Fruit fly (Drosophila melanogaster) whole organism, embryonic: ENCODE data around the gene Mccc1.

ENCODE experiments used
- Awh ChIP-seq: fragments of 200-800 bp; sonication (Bioruptor generic); IDR thresholded peaks from 2 replicates; pipeline ENCODE4, ENCODE4 v1.3.6; 2022; ENCODE audit warnings: missing biosample characterization, missing genetic modification characterization
- CG11695 ChIP-seq: fragments of 200-800 bp; sonication (Bioruptor generic); IDR thresholded peaks from 3 replicates; pipeline ENCODE4 v1.3.6; 2022; ENCODE audit warnings: missing biosample characterization, missing genetic modification characterization
- CG12219 ChIP-seq: fragments of 200-800 bp; sonication (Bioruptor generic); optimal IDR thresholded peaks from 3 replicates; lab custom pipeline; 2018; ENCODE audit warnings: missing biosample characterization, mild to moderate bottlenecking, missing genetic modification characterization
- CG12299 ChIP-seq: fragments of 200-800 bp; sonication (Bioruptor generic); optimal IDR thresholded peaks from 2 replicates; lab custom pipeline; 2018; ENCODE audit warnings: missing biosample characterization, mild to moderate bottlenecking, missing genetic modification characterization
- CG1233 ChIP-seq: fragments of 200-800 bp; sonication (Bioruptor generic); optimal IDR thresholded peaks from 4 replicates; lab custom pipeline; 2018; ENCODE audit warnings: missing biosample characterization, mild to moderate bottlenecking, missing genetic modification characterization
- CG13287 ChIP-seq: fragments of 200-800 bp; sonication (Bioruptor generic); IDR thresholded peaks from 2 replicates; pipeline ENCODE4 v1.3.6; 2022; ENCODE audit warnings: missing biosample characterization, missing genetic modification characterization; ENCODE audit not compliant: partially characterized antibody
- CG15073 ChIP-seq: fragments of 200-800 bp; sonication (Bioruptor generic); optimal IDR thresholded peaks from 2 replicates; lab custom pipeline; 2016; ENCODE audit warnings: missing biosample characterization, missing genetic modification characterization
- CG15514 ChIP-seq: fragments of 200-800 bp; sonication (Bioruptor generic); optimal IDR thresholded peaks from 3 replicates; lab custom pipeline; 2017; ENCODE audit warnings: missing biosample characterization, missing genetic modification characterization, mild to moderate bottlenecking, moderate library complexity, missing genetic modification reagents
- CG15601 ChIP-seq: fragments of 200-800 bp; sonication (Bioruptor generic); optimal IDR thresholded peaks from 3 replicates; lab custom pipeline; 2019; ENCODE audit warnings: missing biosample characterization, mild to moderate bottlenecking, missing genetic modification characterization, moderate library complexity
- CG1602 ChIP-seq: fragments of 200-800 bp; sonication (Bioruptor generic); optimal IDR thresholded peaks from 3 replicates; lab custom pipeline; 2016; ENCODE audit warnings: missing biosample characterization, missing genetic modification characterization
- CG16779 ChIP-seq: fragments of 200-800 bp; sonication (Bioruptor generic); IDR thresholded peaks from 2 replicates; pipeline ENCODE4 v1.3.6; 2022; ENCODE audit warnings: missing biosample characterization, missing genetic modification characterization
- CG18764 ChIP-seq: fragments of 200-800 bp; sonication (Bioruptor generic); optimal IDR thresholded peaks from 3 replicates; lab custom pipeline; 2016; ENCODE audit warnings: missing biosample characterization, missing genetic modification characterization
- CG2116 ChIP-seq: fragments of 200-800 bp; sonication (Bioruptor generic); optimal IDR thresholded peaks from 3 replicates; lab custom pipeline; 2018; ENCODE audit warnings: missing biosample characterization, mild to moderate bottlenecking, missing genetic modification characterization
- CG2129 ChIP-seq: fragments of 200-800 bp; sonication (Bioruptor generic); IDR thresholded peaks from 2 replicates; pipeline ENCODE4 v1.3.6; 2022; ENCODE audit warnings: missing biosample characterization, missing genetic modification characterization; ENCODE audit not compliant: partially characterized antibody
- CG3163 ChIP-seq: fragments of 200-800 bp; sonication (Bioruptor generic); optimal IDR thresholded peaks from 3 replicates; lab custom pipeline; 2016; ENCODE audit warnings: missing biosample characterization, missing genetic modification characterization
- CG4282 ChIP-seq: fragments of 200-800 bp; sonication (Bioruptor generic); optimal IDR thresholded peaks from 2 replicates; lab custom pipeline; 2016; ENCODE audit warnings: missing biosample characterization, missing genetic modification characterization
- CG4328 ChIP-seq: fragments of 200-800 bp; sonication (Bioruptor generic); optimal IDR thresholded peaks from 3 replicates; lab custom pipeline; 2017; ENCODE audit warnings: missing biosample characterization, missing genetic modification reagents, missing genetic modification characterization
- CG6175 ChIP-seq: fragments of 200-800 bp; sonication (Bioruptor generic); IDR thresholded peaks from 3 replicates; pipeline ENCODE4 v1.3.6; 2022; ENCODE audit warnings: missing biosample characterization, missing genetic modification characterization
- CG6813 ChIP-seq: fragments of 200-800 bp; sonication (Bioruptor generic); optimal IDR thresholded peaks from 2 replicates; lab custom pipeline; 2017; ENCODE audit warnings: missing biosample characterization, missing genetic modification characterization, mild to moderate bottlenecking, moderate library complexity, missing genetic modification reagents
- CG8359 ChIP-seq: fragments of 200-800 bp; sonication (Bioruptor generic); optimal IDR thresholded peaks from 2 replicates; lab custom pipeline; 2017; ENCODE audit warnings: missing biosample characterization, mild to moderate bottlenecking, missing genetic modification characterization, borderline replicate concordance
- CG9437 ChIP-seq: fragments of 200-800 bp; sonication (Bioruptor generic); optimal IDR thresholded peaks from 2 replicates; lab custom pipeline; 2018; ENCODE audit warnings: missing biosample characterization, mild to moderate bottlenecking, missing genetic modification characterization
- Dref ChIP-seq: fragments of 200-800 bp; sonication (Bioruptor generic); IDR thresholded peaks from 2 replicates; pipeline ENCODE4 v1.3.6; 2022; ENCODE audit warnings: missing biosample characterization, missing genetic modification characterization
- GATAe ChIP-seq: fragments of 200-800 bp; sonication (Bioruptor generic); conservative IDR thresholded peaks from 2 replicates; pipeline ENCODE4 v1.3.6; 2022; ENCODE audit warnings: missing biosample characterization, missing genetic modification characterization
- HmgD ChIP-seq: fragments of 200-800 bp; sonication (Bioruptor generic); optimal IDR thresholded peaks from 3 replicates; lab custom pipeline; 2016; ENCODE audit warnings: missing biosample characterization, missing genetic modification characterization
- Kr ChIP-seq: fragments of 200-800 bp; sonication (Bioruptor generic); optimal IDR thresholded peaks from 2 replicates; lab custom pipeline; 2017; ENCODE audit warnings: missing biosample characterization, mild to moderate bottlenecking, missing genetic modification characterization
- MBD-R2 ChIP-seq: fragments of 200-800 bp; sonication (Bioruptor generic); IDR thresholded peaks from 2 replicates; pipeline ENCODE4 v1.3.6; 2022; ENCODE audit warnings: missing biosample characterization, missing genetic modification characterization
- NC2α ChIP-seq: fragments of 200-800 bp; sonication (Bioruptor generic); optimal IDR thresholded peaks from 2 replicates; lab custom pipeline; 2016; ENCODE audit warnings: missing biosample characterization, missing genetic modification characterization
- Neu2 ChIP-seq: fragments of 200-800 bp; sonication (Bioruptor generic); optimal IDR thresholded peaks from 3 replicates; lab custom pipeline; 2016; ENCODE audit warnings: missing biosample characterization, missing genetic modification characterization, borderline replicate concordance
- Stat92E ChIP-seq, 3 experiments: fragments of >200 bp in 2 of 3; fragments of 200-800 bp in 1 of 3; sonication (Bioruptor generic) in 1 of 3; optimal IDR thresholded peaks; 2 replicates each; lab custom pipeline; 2017 to 2019; ENCODE audit warnings: missing biosample characterization in 3 of 3, missing genetic modification characterization in 3 of 3, mild to moderate bottlenecking in 1 of 3, moderate library complexity in 1 of 3
- Trl ChIP-seq, 3 experiments: fragments of >200 bp in 2 of 3; fragments of 200-800 bp in 1 of 3; sonication (Bioruptor generic) in 1 of 3; optimal IDR thresholded peaks; 2 replicates in 1 of 3; 3 replicates in 2 of 3; lab custom pipeline; 2016 to 2017; ENCODE audit warnings: missing biosample characterization in 1 of 3, missing genetic modification characterization in 1 of 3
- bigmax ChIP-seq: fragments of 200-800 bp; sonication (Bioruptor generic); optimal IDR thresholded peaks from 2 replicates; lab custom pipeline; 2018; ENCODE audit warnings: missing biosample characterization, mild to moderate bottlenecking, missing genetic modification characterization
- crol ChIP-seq: fragments of 200-800 bp; sonication (Bioruptor generic); IDR thresholded peaks from 2 replicates; pipeline ENCODE4 v1.3.6; 2022; ENCODE audit warnings: missing biosample characterization, missing genetic modification characterization
- disco-r ChIP-seq: fragments of 200-800 bp; sonication (Bioruptor generic); optimal IDR thresholded peaks from 2 replicates; lab custom pipeline; 2016; ENCODE audit warnings: missing biosample characterization, missing genetic modification characterization
- en ChIP-seq: fragments of 200-800 bp; sonication (Bioruptor generic); optimal IDR thresholded peaks from 2 replicates; lab custom pipeline; 2016; ENCODE audit warnings: missing biosample characterization, missing genetic modification characterization
- exex ChIP-seq: fragments of 200-800 bp; sonication (Bioruptor generic); optimal IDR thresholded peaks from 4 replicates; lab custom pipeline; 2018; ENCODE audit warnings: missing biosample characterization, mild to moderate bottlenecking, missing genetic modification characterization, moderate library complexity
- her ChIP-seq: fragments of 200-800 bp; sonication (Bioruptor generic); optimal IDR thresholded peaks from 2 replicates; lab custom pipeline; 2016; ENCODE audit warnings: missing biosample characterization, missing genetic modification characterization
- nom ChIP-seq: fragments of 200-800 bp; sonication (Bioruptor generic); optimal IDR thresholded peaks from 2 replicates; lab custom pipeline; 2017; ENCODE audit warnings: missing biosample characterization, missing genetic modification characterization, mild to moderate bottlenecking, moderate library complexity, missing genetic modification reagents
- oc ChIP-seq: fragments of 200-800 bp; sonication (Bioruptor generic); optimal IDR thresholded peaks from 2 replicates; lab custom pipeline; 2018; ENCODE audit warnings: missing biosample characterization, mild to moderate bottlenecking, missing genetic modification characterization, moderate library complexity
- onecut ChIP-seq: fragments of 200-800 bp; sonication (Bioruptor generic); IDR thresholded peaks from 2 replicates; pipeline ENCODE4 v1.3.6; 2022; ENCODE audit warnings: missing biosample characterization, missing genetic modification characterization
- peb ChIP-seq: fragments of 200-800 bp; sonication (Bioruptor generic); IDR thresholded peaks from 2 replicates; pipeline ENCODE4 v1.3.6; 2022; ENCODE audit warnings: missing biosample characterization, missing genetic modification characterization
- prd ChIP-seq, 3 experiments: fragments of >200 bp in 2 of 3; fragments of 200-800 bp in 1 of 3; sonication (Bioruptor generic) in 1 of 3; optimal IDR thresholded peaks in 2 of 3; IDR thresholded peaks in 1 of 3; 2 replicates in 2 of 3; 3 replicates in 1 of 3; pipeline versions ENCODE4 v1.3.6 to Lab custom; 2017 to 2022; ENCODE audit warnings: missing biosample characterization in 1 of 3, missing genetic modification characterization in 1 of 3
- pzg ChIP-seq: fragments of 200-800 bp; sonication (Bioruptor generic); optimal IDR thresholded peaks from 3 replicates; lab custom pipeline; 2018; ENCODE audit warnings: missing biosample characterization, mild to moderate bottlenecking, missing genetic modification characterization, moderate library complexity
- slp2 ChIP-seq: fragments of 200-800 bp; sonication (Bioruptor generic); optimal IDR thresholded peaks from 2 replicates; lab custom pipeline; 2016; ENCODE audit warnings: missing biosample characterization, missing genetic modification characterization
- stc ChIP-seq: fragments of 200-800 bp; sonication (Bioruptor generic); IDR thresholded peaks from 2 replicates; pipeline ENCODE4 v1.3.6; 2022; ENCODE audit warnings: missing biosample characterization, missing genetic modification characterization
- ttk ChIP-seq: fragments of 200-800 bp; sonication (Bioruptor generic); IDR thresholded peaks from 2 replicates; pipeline ENCODE4 v2.1.2; 2022; ENCODE audit warnings: missing biosample characterization, missing genetic modification characterization
- vnd ChIP-seq: fragments of 200-800 bp; sonication (Bioruptor generic); IDR thresholded peaks from 3 replicates; pipeline ENCODE4 v1.3.6; 2022; ENCODE audit warnings: missing biosample characterization, missing genetic modification characterization; ENCODE audit not compliant: partially characterized antibody

Gene Mccc1

DNA sequence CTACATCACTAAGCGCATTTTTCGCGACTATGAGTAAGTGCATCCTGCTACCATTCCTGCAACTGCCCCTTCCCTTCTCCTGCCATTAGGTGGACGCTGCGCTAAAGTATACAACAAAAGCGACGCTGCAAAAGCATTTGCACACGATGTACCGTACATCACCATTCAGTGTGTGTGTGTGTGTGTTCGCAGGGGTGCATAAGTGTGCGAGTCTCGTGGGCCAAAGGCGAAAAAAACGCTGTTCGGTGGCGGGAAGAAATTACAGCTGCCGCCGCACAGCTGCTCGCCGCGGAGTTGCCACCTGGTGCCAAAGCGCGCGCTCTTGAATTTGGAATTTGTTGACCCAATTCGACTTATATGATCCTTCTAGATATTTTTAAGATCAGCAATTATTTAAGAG, 750 bp upstream of the Mccc1 start (continued):
- peak; percentile 77 for TF ChIP-seq pzg (GFP tag; lab: Kevin White, UChicago)
- TF ChIP-seq, all 482 proteins: peak for 68

DNA sequence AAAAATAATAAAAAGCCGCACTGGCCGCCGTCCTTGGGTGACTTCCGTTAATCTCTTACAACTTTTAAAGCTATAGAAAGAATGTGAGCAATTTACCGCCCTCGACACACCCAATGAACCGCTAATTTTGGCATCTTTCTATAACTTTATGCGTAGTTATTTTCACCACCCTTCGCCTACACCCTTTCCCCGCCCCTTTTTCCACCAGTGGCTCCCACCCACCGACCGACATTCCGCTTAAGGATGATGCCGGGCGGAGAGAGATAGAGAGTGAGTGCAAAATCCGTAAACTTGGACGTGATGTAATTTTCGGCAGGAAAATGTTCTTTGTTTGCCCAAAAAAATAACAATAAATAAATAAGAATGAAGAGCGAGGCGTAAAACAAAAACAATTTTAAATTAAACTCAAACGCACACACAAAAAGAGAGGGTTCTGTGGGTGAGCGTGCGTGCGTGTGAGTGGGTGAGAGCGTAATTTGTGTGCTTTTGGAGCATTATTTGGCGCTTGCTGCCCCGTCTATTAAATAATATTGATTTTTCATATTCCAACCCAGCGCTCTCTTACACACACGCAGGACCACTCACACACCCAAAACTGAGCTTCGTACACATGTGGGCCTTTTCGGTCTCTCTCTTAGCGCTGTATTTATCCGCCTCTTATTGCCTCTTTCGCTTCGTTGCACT, 16.1 kb downstream of the Mccc1 start:
- no peak for TF ChIP-seq Stat92E (GFP tag; optimal IDR thresholded peaks at IDR 0.05; lab: Kevin White, UChicago)
- peak; percentile 16 for TF ChIP-seq CG15514 (GFP tag; lab: Kevin White, UChicago)
- peak; percentile 60 for TF ChIP-seq crol (GFP tag; lab: Robert Waterston, UW)
- TF ChIP-seq CG18764 (GFP tag; lab: Kevin White, UChicago), result no peak
- TF ChIP-seq CG1602 (GFP tag; lab: Kevin White, UChicago), result no peak
- no peak for TF ChIP-seq CG4282 (GFP tag; lab: Kevin White, UChicago)
- no peak for TF ChIP-seq CG12219 (GFP tag; lab: Kevin White, UChicago)
- no peak for TF ChIP-seq slp2 (GFP tag; lab: Kevin White, UChicago)
- no peak for TF ChIP-seq CG16779 (GFP tag; lab: Robert Waterston, UW)
- no peak for TF ChIP-seq CG4328 (GFP tag; lab: Kevin White, UChicago)
- no peak for TF ChIP-seq prd (optimal IDR thresholded peaks at IDR 0.05; lab: Kevin White, UChicago)
- TF ChIP-seq prd (GFP tag; IDR thresholded peaks at IDR 0.05; lab: Robert Waterston, UW), result no peak
- TF ChIP-seq ttk (GFP tag; lab: Robert Waterston, UW), result no peak
- no peak for TF ChIP-seq Dref (GFP tag; lab: Robert Waterston, UW)
- TF ChIP-seq en (GFP tag; lab: Kevin White, UChicago), result no peak
- no peak for TF ChIP-seq CG15073 (GFP tag; lab: Kevin White, UChicago)
- TF ChIP-seq CG15601 (tag; lab: Kevin White, UChicago), result no peak
- TF ChIP-seq her (GFP tag; lab: Kevin White, UChicago), result no peak
- TF ChIP-seq CG2129 (GFP tag; lab: Robert Waterston, UW), result no peak
- TF ChIP-seq MBD-R2 (GFP tag; lab: Robert Waterston, UW), result peak; percentile 49; the same call in 1 of the 2 replicates
- peak; percentile 31 for TF ChIP-seq CG3163 (GFP tag; lab: Kevin White, UChicago)
- peak; percentile 21 for TF ChIP-seq CG1233 (GFP tag; lab: Kevin White, UChicago)
- TF ChIP-seq pzg (GFP tag; lab: Kevin White, UChicago), result no peak
- TF ChIP-seq HmgD, result no peak
- peak; percentile 33; the same call in 1 of the 2 replicates for TF ChIP-seq CG13287 (GFP tag; lab: Robert Waterston, UW)
- no peak for TF ChIP-seq Kr (GFP tag; lab: Kevin White, UChicago)
- 0 out of 3 replicates have a peak, but pooled peaks have one; percentile 6 for TF ChIP-seq CG11695 (GFP tag; lab: Robert Waterston, UW)
- TF ChIP-seq GATAe (GFP tag; lab: Robert Waterston, UW), result no peak
- no peak for TF ChIP-seq CG6175 (GFP tag; lab: Robert Waterston, UW)
- no peak for TF ChIP-seq Awh
- TF ChIP-seq CG6813 (GFP tag; lab: Kevin White, UChicago), result peak; percentile 12
- no peak for TF ChIP-seq bigmax (GFP tag; lab: Kevin White, UChicago)
- no peak for TF ChIP-seq peb (GFP tag; lab: Robert Waterston, UW)
- peak; percentile 20 for TF ChIP-seq CG12299
- no peak for TF ChIP-seq Neu2 (GFP tag; lab: Kevin White, UChicago)
- peak; percentile 45 for TF ChIP-seq exex (tag; lab: Kevin White, UChicago)
- no peak for TF ChIP-seq CG9437 (GFP tag; lab: Kevin White, UChicago)
- TF ChIP-seq CG8359 (GFP tag; lab: Kevin White, UChicago), result no peak
- TF ChIP-seq CG2116 (GFP tag; lab: Kevin White, UChicago), result no peak
- no peak for TF ChIP-seq disco-r (GFP tag; lab: Kevin White, UChicago)
- no peak for TF ChIP-seq vnd (GFP tag; lab: Robert Waterston, UW)
- no peak for TF ChIP-seq nom (GFP tag; lab: Kevin White, UChicago)
- TF ChIP-seq stc (GFP tag; lab: Robert Waterston, UW), result peak; percentile 10; the same call in 1 of the 2 replicates
- no peak for TF ChIP-seq oc
- peak; percentile 70 to 95 for TF ChIP-seq Trl (optimal IDR thresholded peaks at IDR 0.05; lab: Kevin White, UChicago)
- no peak for TF ChIP-seq Trl (GFP tag; optimal IDR thresholded peaks at IDR 0.05; lab: Kevin White, UChicago)
- peak; percentile 99 for TF ChIP-seq onecut (GFP tag; lab: Robert Waterston, UW)
- TF ChIP-seq NC2α (GFP tag; lab: Kevin White, UChicago), result no peak
